Fruit fly (Drosophila melanogaster): Measurements from ENCODE around the gene Aplip1.

Aplip1 gene

DNA sequence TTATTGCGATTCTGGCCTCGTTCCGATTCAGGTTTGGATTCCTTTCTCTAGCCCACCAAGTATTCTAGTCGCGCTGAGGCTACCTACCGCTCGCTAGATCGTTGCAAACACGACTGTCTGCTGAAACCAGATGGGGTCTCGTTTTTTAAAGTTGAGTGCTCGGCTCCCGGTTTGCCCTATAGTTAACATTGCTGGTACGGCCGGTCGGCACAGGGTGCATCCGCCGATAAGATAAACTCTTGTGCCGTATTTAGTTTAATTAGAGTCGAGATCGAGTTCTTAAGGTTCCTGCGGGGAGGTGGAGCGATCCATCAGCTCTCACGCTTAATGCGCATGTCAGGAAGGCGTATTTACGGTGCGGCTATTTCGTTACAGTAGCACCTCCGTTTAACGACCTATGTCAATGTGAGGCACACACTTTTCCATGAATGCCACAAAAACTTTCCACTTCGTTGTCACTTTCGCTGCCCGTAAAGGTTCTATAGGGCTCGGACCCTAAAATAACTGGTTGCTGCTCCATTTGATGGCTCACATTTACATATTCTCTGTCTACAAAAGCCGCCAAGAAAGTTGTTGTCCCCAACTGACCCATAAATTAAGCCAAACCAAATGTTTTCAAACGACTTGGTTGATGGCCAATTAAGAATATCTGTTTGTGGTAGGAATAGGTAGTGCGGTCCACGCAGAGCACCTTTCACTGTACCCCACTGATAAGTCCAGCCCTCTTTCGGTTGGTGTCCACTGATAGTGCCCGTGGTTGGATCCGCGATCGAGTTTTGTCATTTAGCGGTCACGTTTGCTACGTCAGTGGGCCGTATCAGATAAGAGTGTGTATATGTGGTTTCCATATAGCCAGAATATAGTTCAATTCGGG, 8.8 kb downstream of the Aplip1 start, which contains the start of gene CG9119 (continued):
- TF ChIP-seq CG8290 (GFP tag; optimal IDR thresholded peaks at IDR 0.05) (no peak), CG8290 (tag; optimal IDR thresholded peaks at IDR 0.05) (peak in 1 of 2 experiments; percentile 35), CG1832 (GFP tag; optimal IDR thresholded peaks at IDR 0.05) (no peak), CG2678 (tag; optimal IDR thresholded peaks at IDR 0.05) (peak; percentile 85), YL-1 (GFP tag; optimal IDR thresholded peaks at IDR 0.05) (no peak), CHES-1-like (GFP tag; optimal IDR thresholded peaks at IDR 0.05) (peak; percentile 71), CG17361 (GFP tag; IDR thresholded peaks at IDR 0.05) (peak; percentile 82), E2f1 (GFP tag; IDR thresholded peaks at IDR 0.05) (no peak), prd (optimal IDR thresholded peaks at IDR 0.05) (no peak), prd (GFP tag; IDR thresholded peaks at IDR 0.05) (peak; percentile 70; the same call in 2 of the 3 replicates), kni (GFP tag; optimal IDR thresholded peaks at IDR 0.05) (peak; percentile 49), bab2 (GFP tag; optimal IDR thresholded peaks at IDR 0.05) (peak; percentile 37), pfk (GFP tag; optimal IDR thresholded peaks at IDR 0.05) (no peak), CG6854 (GFP tag; optimal IDR thresholded peaks at IDR 0.05) (no peak), shn (GFP tag; optimal IDR thresholded peaks at IDR 0.05) (peak; percentile 75), CG4707 (GFP tag; optimal IDR thresholded peaks at IDR 0.05) (no peak), fd3F (GFP tag; optimal IDR thresholded peaks at IDR 0.05) (peak; percentile 47), nau (GFP tag; optimal IDR thresholded peaks at IDR 0.05) (peak; percentile 51), gt (GFP tag; IDR thresholded peaks at IDR 0.05) (no peak), knrl (GFP tag; IDR thresholded peaks at IDR 0.05; ENCODE audit: partially characterized antibody) (no peak), cas (GFP tag; IDR thresholded peaks at IDR 0.05) (0 out of 2 replicates have a peak, but pooled peaks have one; percentile 12), hkb (optimal IDR thresholded peaks at IDR 0.05) (no peak), hkb (GFP tag; IDR thresholded peaks at IDR 0.05) (peak; percentile 59; the same call in 1 of the 2 replicates), nerfin-1 (tag; optimal IDR thresholded peaks at IDR 0.05) (peak; percentile 59), CG7745 (tag; optimal IDR thresholded peaks at IDR 0.05) (peak; percentile 11), cwo (GFP tag; optimal IDR thresholded peaks at IDR 0.05) (peak; percentile 93), ci (GFP tag; IDR thresholded peaks at IDR 0.05) (no peak), run (tag; optimal IDR thresholded peaks at IDR 0.05) (peak; percentile 69), repo (GFP tag; optimal IDR thresholded peaks at IDR 0.05) (no peak), HHEX (GFP tag; optimal IDR thresholded peaks at IDR 0.05) (peak; percentile 75), pita (GFP tag; optimal IDR thresholded peaks at IDR 0.05) (no peak), CG42726 (GFP tag; IDR thresholded peaks at IDR 0.05; ENCODE audit: partially characterized antibody) (0 out of 2 replicates have a peak, but pooled peaks have one; percentile 14), org-1 (GFP tag; optimal IDR thresholded peaks at IDR 0.05) (peak; percentile 80), Aef1 (GFP tag; IDR thresholded peaks at IDR 0.05) (peak; percentile 69), Mad (GFP tag; optimal IDR thresholded peaks at IDR 0.05) (peak; percentile 30), CG12236 (GFP tag; optimal IDR thresholded peaks at IDR 0.05) (peak; percentile 18), trem (tag; optimal IDR thresholded peaks at IDR 0.05) (peak; percentile 11), vnd (GFP tag; IDR thresholded peaks at IDR 0.05; ENCODE audit: partially characterized antibody) (no peak), Sry-δ (GFP tag; optimal IDR thresholded peaks at IDR 0.05) (peak; percentile 24), CG10959 (GFP tag; IDR thresholded peaks at IDR 0.05) (0 out of 2 replicates have a peak, but pooled peaks have one; percentile 28), CG31365 (tag; optimal IDR thresholded peaks at IDR 0.05) (peak; percentile 9), CG14965 (GFP tag; optimal IDR thresholded peaks at IDR 0.05; ENCODE audit: borderline replicate concordance) (no peak), CG15479 (GFP tag; optimal IDR thresholded peaks at IDR 0.05) (no peak), CG7963 (GFP tag; IDR thresholded peaks at IDR 0.05; ENCODE audit: partially characterized antibody) (no peak), CG9817 (tag; optimal IDR thresholded peaks at IDR 0.05) (peak; percentile 44), Fer3 (tag; optimal IDR thresholded peaks at IDR 0.05) (peak; percentile 47), klu (GFP tag; IDR thresholded peaks at IDR 0.05) (peak; percentile 41; the same call in 1 of the 2 replicates), Rx (GFP tag; IDR thresholded peaks at IDR 0.05) (no peak), Atf6 (GFP tag; IDR thresholded peaks at IDR 0.05) (peak; percentile 74)

Data from whole organism, embryonic.